Worm (Caenorhabditis elegans) whole organism, midembryonic: Measurements from ENCODE around the gene nhr-198.

Experiments used
- T22C8.4 ChIP-seq: fragments of 200-800 bp; sonication (Bioruptor generic); IDR thresholded peaks from 2 replicates; pipeline ENCODE4 v1.3.6; 2022; ENCODE audit warnings: missing genetic modification characterization, missing compliant biosample characterization
- cog-1 ChIP-seq: sonication (generic microtip); optimal IDR thresholded peaks from 2 replicates; lab custom pipeline; 2016; ENCODE audit warnings: missing genetic modification characterization, missing compliant biosample characterization
- med-1 ChIP-seq: sonication (generic microtip); optimal IDR thresholded peaks from 2 replicates; lab custom pipeline; 2017; ENCODE audit warnings: missing genetic modification characterization, mild to moderate bottlenecking, missing compliant biosample characterization, antibody characterized with exemption, missing genetic modification reagents; ENCODE audit not compliant: insufficient read depth
- ref-1 ChIP-seq: fragments of 200-800 bp; sonication (Bioruptor generic); conservative IDR thresholded peaks from 2 replicates; pipeline ENCODE4 v1.3.6; 2022; ENCODE audit warnings: missing genetic modification reagents, missing genetic modification characterization, missing compliant biosample characterization
- tab-1 ChIP-seq: fragments of 200-800 bp; sonication (Bioruptor generic); IDR thresholded peaks from 2 replicates; pipeline ENCODE4 v1.3.6; 2022; ENCODE audit warnings: missing genetic modification characterization, missing compliant biosample characterization
- ztf-23 ChIP-seq: fragments of 200-800 bp; sonication (Bioruptor generic); IDR thresholded peaks from 2 replicates; pipeline ENCODE4 v1.3.6; 2022; ENCODE audit warnings: missing genetic modification reagents, missing genetic modification characterization, missing compliant biosample characterization
- ztf-29 ChIP-seq: fragments of 200-800 bp; sonication (Bioruptor generic); IDR thresholded peaks from 2 replicates; pipeline ENCODE4 v1.3.6; 2022; ENCODE audit warnings: missing genetic modification reagents, missing genetic modification characterization, missing compliant biosample characterization

- no peak for TF ChIP-seq med-1 (GFP tag; lab: Kevin White, UChicago)
- TF ChIP-seq tab-1 (GFP tag; lab: Robert Waterston, UW), result no peak
- no peak for TF ChIP-seq ref-1 (GFP tag; lab: Robert Waterston, UW)
- TF ChIP-seq ztf-29 (GFP tag; lab: Robert Waterston, UW), result no peak
- TF ChIP-seq ztf-23 (GFP tag; lab: Robert Waterston, UW), result no peak
- no peak for TF ChIP-seq T22C8.4 (GFP tag; lab: Robert Waterston, UW)
- no peak for TF ChIP-seq cog-1 (tag; lab: Kevin White, UChicago)
These were observed 8.5 kb downstream of the nhr-198 start, which contains the start of gene nhr-53 for ce11 chrV:15702263-15702662.
